Fruit fly (Drosophila melanogaster): Measurements from ENCODE around the gene CG10903.

The CG10903 gene

dm6 chr3R:8072635-8073034 is 42.4 kb downstream of the CG10903 start:
- TF ChIP-seq Sox14 (GFP tag; optimal IDR thresholded peaks at IDR 0.05) (no peak), CG10631 (GFP tag; optimal IDR thresholded peaks at IDR 0.05) (peak; percentile 5), CG8119 (GFP tag; IDR thresholded peaks at IDR 0.05) (no peak), CG11902 (GFP tag; optimal IDR thresholded peaks at IDR 0.05) (no peak), CG31627 (GFP tag; optimal IDR thresholded peaks at IDR 0.05) (peak; percentile 14), CG15336 (GFP tag; IDR thresholded peaks at IDR 0.05) (peak; percentile 34; the same call in 1 of the 2 replicates), svp (GFP tag) (peak; percentile 58), vri (GFP tag; optimal IDR thresholded peaks at IDR 0.05) (no peak), OdsH (GFP tag; optimal IDR thresholded peaks at IDR 0.05) (peak; percentile 24), CG3032 (tag; optimal IDR thresholded peaks at IDR 0.05) (peak; percentile 31), acj6 (GFP tag; optimal IDR thresholded peaks at IDR 0.05) (no peak), cyc (GFP tag; optimal IDR thresholded peaks at IDR 0.05) (no peak), topi (GFP tag; optimal IDR thresholded peaks at IDR 0.05) (peak; percentile 3), CG32006 (GFP tag; optimal IDR thresholded peaks at IDR 0.05) (peak; percentile 43), Gug (GFP tag; IDR thresholded peaks at IDR 0.05) (no peak), achi (GFP tag; optimal IDR thresholded peaks at IDR 0.05) (peak; percentile 32), Smox (GFP tag; optimal IDR thresholded peaks at IDR 0.05) (no peak), CG6792 (GFP tag; optimal IDR thresholded peaks at IDR 0.05) (no peak), spab (GFP tag; optimal IDR thresholded peaks at IDR 0.05) (peak; percentile 3), CG8319 (GFP tag; optimal IDR thresholded peaks at IDR 0.05) (no peak), pdm3 (GFP tag; optimal IDR thresholded peaks at IDR 0.05) (peak; percentile 28), CG9139 (GFP tag; optimal IDR thresholded peaks at IDR 0.05) (no peak), CG6854 (GFP tag; optimal IDR thresholded peaks at IDR 0.05) (no peak), CG6276 (GFP tag; optimal IDR thresholded peaks at IDR 0.05) (peak; percentile 1), Met (GFP tag; optimal IDR thresholded peaks at IDR 0.05) (no peak), Hr39 (GFP tag; optimal IDR thresholded peaks at IDR 0.05) (peak; percentile 12), Ets96B (tag; optimal IDR thresholded peaks at IDR 0.05) (peak; percentile 33), Hr4 (GFP tag; optimal IDR thresholded peaks at IDR 0.05) (peak; percentile 17), CG3919 (GFP tag; optimal IDR thresholded peaks at IDR 0.05) (peak; percentile 7), CG7368 (GFP tag; optimal IDR thresholded peaks at IDR 0.05) (no peak), ss (GFP tag; optimal IDR thresholded peaks at IDR 0.05) (peak in 1 of 2 experiments; percentile 4), Eip78C (GFP tag) (peak; percentile 76), CG8632 (GFP tag; optimal IDR thresholded peaks at IDR 0.05) (no peak), CG4318 (GFP tag; optimal IDR thresholded peaks at IDR 0.05) (no peak)
